Worm (Caenorhabditis elegans) whole organism, early embryonic: ENCODE results near the gene C08B6.10.

Experiments
- B0310.2 ChIP-seq: sonication (generic microtip); optimal IDR thresholded peaks from 2 replicates; lab custom pipeline; 2016; ENCODE audit warnings: mild to moderate bottlenecking, missing genetic modification characterization, missing compliant biosample characterization
- F13C5.2 ChIP-seq: sonication (generic microtip); optimal IDR thresholded peaks from 2 replicates; lab custom pipeline; 2017; ENCODE audit warnings: mild to moderate bottlenecking, missing genetic modification characterization, inconsistent platforms, missing compliant biosample characterization
- aly-1 ChIP-seq: sonication (generic microtip); optimal IDR thresholded peaks from 2 replicates; lab custom pipeline; 2016; ENCODE audit warnings: missing genetic modification characterization, missing compliant biosample characterization
- ama-1 ChIP-seq: fragments of 150-350 bp; optimal IDR thresholded peaks from 2 replicates; lab custom pipeline; 2014
- ceh-13 ChIP-seq: fragments of 200-800 bp; sonication (Bioruptor generic); optimal IDR thresholded peaks from 2 replicates; lab custom pipeline; 2018; ENCODE audit warnings: mild to moderate bottlenecking, missing genetic modification characterization, missing compliant biosample characterization
- ceh-36 ChIP-seq: sonication (generic microtip); optimal IDR thresholded peaks from 2 replicates; lab custom pipeline; 2016; ENCODE audit warnings: missing genetic modification characterization, inconsistent platforms, missing compliant biosample characterization
- ets-7 ChIP-seq: sonication (generic microtip); optimal IDR thresholded peaks from 2 replicates; lab custom pipeline; 2016; ENCODE audit warnings: missing genotype, missing genetic modification characterization, missing compliant biosample characterization
- flt-1 ChIP-seq: fragments of 200-800 bp; sonication (Bioruptor generic); IDR thresholded peaks from 2 replicates; pipeline ENCODE4 v1.3.6; 2022; ENCODE audit warnings: missing genetic modification characterization, missing compliant biosample characterization
- hmbx-1 ChIP-seq: sonication (generic microtip); optimal IDR thresholded peaks from 2 replicates; lab custom pipeline; 2016; ENCODE audit warnings: mild to moderate bottlenecking, missing genetic modification characterization, missing compliant biosample characterization
- hmg-4 ChIP-seq: fragments of 200-800 bp; sonication (Bioruptor generic); optimal IDR thresholded peaks from 2 replicates; lab custom pipeline; 2018; ENCODE audit warnings: mild to moderate bottlenecking, missing genetic modification characterization, missing compliant biosample characterization
- hnd-1 ChIP-seq: sonication (generic microtip); optimal IDR thresholded peaks from 2 replicates; lab custom pipeline; 2016; ENCODE audit warnings: missing genetic modification characterization, missing compliant biosample characterization
- pes-1 ChIP-seq: fragments of 200-800 bp; sonication (Bioruptor generic); IDR thresholded peaks from 2 replicates; pipeline ENCODE4 v1.3.6; 2022; ENCODE audit warnings: missing genetic modification reagents, missing genetic modification characterization, missing compliant biosample characterization
- scrt-1 ChIP-seq: fragments of 200-800 bp; sonication (Bioruptor generic); IDR thresholded peaks from 2 replicates; pipeline ENCODE4 v1.3.6; 2022; ENCODE audit warnings: missing genetic modification characterization, missing compliant biosample characterization
- sea-1 ChIP-seq: fragments of 200-800 bp; sonication (Bioruptor generic); conservative IDR thresholded peaks from 2 replicates; pipeline ENCODE4 v1.3.6; 2022; ENCODE audit warnings: missing genetic modification characterization, missing compliant biosample characterization
- tbx-11 ChIP-seq: fragments of 200-800 bp; sonication (Bioruptor generic); IDR thresholded peaks from 2 replicates; pipeline ENCODE4 v1.3.6; 2022; ENCODE audit warnings: missing genetic modification characterization, missing compliant biosample characterization
- tbx-37 ChIP-seq: fragments of 200-800 bp; sonication (Bioruptor generic); conservative IDR thresholded peaks from 2 replicates; pipeline ENCODE4 v1.3.6; 2022; ENCODE audit warnings: missing genetic modification reagents, missing genetic modification characterization, missing compliant biosample characterization
- tra-4 ChIP-seq: sonication (generic microtip); optimal IDR thresholded peaks from 2 replicates; lab custom pipeline; 2017; ENCODE audit warnings: missing genetic modification characterization, missing compliant biosample characterization

The C08B6.10 gene

DNA sequence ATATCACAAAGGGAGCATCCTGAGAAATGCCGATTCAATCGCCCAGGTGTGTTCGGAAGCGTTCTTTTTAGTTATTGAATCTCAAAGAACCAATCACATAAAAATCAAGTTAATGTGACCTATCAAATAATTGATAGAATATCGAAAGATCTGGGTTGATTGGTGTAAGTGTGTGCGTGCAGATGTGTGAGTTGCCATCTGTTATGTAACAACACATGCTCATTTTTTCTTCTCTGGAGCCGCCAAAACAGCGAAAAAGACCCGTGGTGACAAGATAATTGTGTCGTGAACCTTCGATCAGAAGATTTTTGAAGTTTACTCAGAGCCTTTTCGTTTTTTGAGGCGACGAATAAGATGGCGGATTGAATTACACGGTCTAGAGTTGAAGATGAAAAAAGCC, 21.5 kb downstream of the C08B6.10 start:
- no peak for TF ChIP-seq hmbx-1 (tag; lab: Kevin White, UChicago)
- no peak for TF ChIP-seq B0310.2 (tag; lab: Kevin White, UChicago)
- no peak for TF ChIP-seq hmg-4 (GFP tag; lab: Kevin White, UChicago)
- no peak for TF ChIP-seq scrt-1 (GFP tag; lab: Robert Waterston, UW)
- TF ChIP-seq tra-4, result no peak
- TF ChIP-seq ets-7 (tag; lab: Kevin White, UChicago), result no peak
- TF ChIP-seq tbx-11 (GFP tag; lab: Robert Waterston, UW), result no peak
- TF ChIP-seq aly-1, result no peak
- no peak for TF ChIP-seq ceh-36

DNA sequence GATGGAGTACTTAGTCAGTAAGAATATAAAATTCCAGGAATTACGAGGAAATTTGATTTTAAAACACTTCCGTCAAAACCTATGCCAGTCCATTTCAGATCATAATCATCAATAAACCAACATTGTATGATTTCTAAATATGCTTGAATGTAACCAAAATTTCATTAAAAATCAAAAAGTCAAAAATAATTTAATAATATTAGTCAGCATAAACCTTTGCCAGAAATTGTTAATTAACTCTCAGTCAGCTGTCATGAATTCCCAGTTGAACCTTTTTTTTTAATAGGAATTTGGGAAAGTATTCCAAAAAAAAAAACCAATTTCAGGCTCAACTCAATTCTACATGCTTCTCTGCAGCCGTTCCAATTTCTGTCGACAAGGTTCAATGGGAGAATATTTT, 23.1 kb downstream of the C08B6.10 start, which contains the start of gene srsx-26:
TSS of gene srsx-26 (plus strand) at position 301 of the 400 bp plus-strand sequence.
- no peak for TF ChIP-seq pes-1 (GFP tag; lab: Robert Waterston, UW)
- no peak for TF ChIP-seq hnd-1 (tag; lab: Kevin White, UChicago)
- TF ChIP-seq flt-1 (GFP tag; lab: Robert Waterston, UW), result no peak
- no peak for TF ChIP-seq scrt-1 (GFP tag; lab: Robert Waterston, UW)
- TF ChIP-seq tbx-11 (GFP tag; lab: Robert Waterston, UW), result no peak
- no peak for TF ChIP-seq F13C5.2 (tag; lab: Kevin White, UChicago)
- no peak for TF ChIP-seq ceh-13
- TF ChIP-seq hmg-4 (GFP tag; lab: Kevin White, UChicago), result no peak
- TF ChIP-seq ama-1, result no peak
- TF ChIP-seq B0310.2 (tag; lab: Kevin White, UChicago), result no peak
- no peak for TF ChIP-seq ets-7 (tag; lab: Kevin White, UChicago)
- TF ChIP-seq aly-1, result no peak
- no peak for TF ChIP-seq tbx-37 (GFP tag; lab: Robert Waterston, UW)
- TF ChIP-seq ceh-36, result no peak
- TF ChIP-seq tra-4, result no peak
- no peak for TF ChIP-seq sea-1 (GFP tag; lab: Robert Waterston, UW)
- no peak for TF ChIP-seq hmbx-1 (tag; lab: Kevin White, UChicago)

DNA sequence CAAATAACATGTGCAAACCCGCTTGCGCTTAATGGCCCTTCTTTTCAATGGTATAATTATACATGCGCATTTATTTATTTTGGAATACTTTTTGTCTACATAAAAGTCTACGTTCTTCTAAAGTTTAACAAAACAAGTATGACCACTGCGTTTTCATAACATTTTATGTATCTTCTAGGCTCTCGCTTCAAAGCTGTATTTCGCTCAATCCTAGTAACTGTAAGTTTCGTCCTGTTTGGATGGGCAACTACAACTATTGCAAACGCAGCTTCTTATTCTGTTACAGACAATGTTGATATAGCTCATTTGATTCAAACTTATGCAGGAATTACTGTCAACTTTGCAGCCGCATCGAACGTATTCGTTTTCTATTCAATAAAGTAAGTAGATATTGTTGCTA, 24.4 kb downstream of the C08B6.10 start, which contains the start of gene srsx-27:
TSS of gene srsx-27 (plus strand) at position 301 of the 400 bp plus-strand sequence.
- no peak for TF ChIP-seq scrt-1 (GFP tag; lab: Robert Waterston, UW)
- TF ChIP-seq ets-7 (tag; lab: Kevin White, UChicago), result no peak
- TF ChIP-seq tbx-11 (GFP tag; lab: Robert Waterston, UW), result no peak
- no peak for TF ChIP-seq tra-4
- no peak for TF ChIP-seq hmg-4 (GFP tag; lab: Kevin White, UChicago)
- no peak for TF ChIP-seq aly-1
- TF ChIP-seq B0310.2 (tag; lab: Kevin White, UChicago), result no peak
- no peak for TF ChIP-seq tbx-37 (GFP tag; lab: Robert Waterston, UW)
- TF ChIP-seq ceh-36, result no peak

DNA sequence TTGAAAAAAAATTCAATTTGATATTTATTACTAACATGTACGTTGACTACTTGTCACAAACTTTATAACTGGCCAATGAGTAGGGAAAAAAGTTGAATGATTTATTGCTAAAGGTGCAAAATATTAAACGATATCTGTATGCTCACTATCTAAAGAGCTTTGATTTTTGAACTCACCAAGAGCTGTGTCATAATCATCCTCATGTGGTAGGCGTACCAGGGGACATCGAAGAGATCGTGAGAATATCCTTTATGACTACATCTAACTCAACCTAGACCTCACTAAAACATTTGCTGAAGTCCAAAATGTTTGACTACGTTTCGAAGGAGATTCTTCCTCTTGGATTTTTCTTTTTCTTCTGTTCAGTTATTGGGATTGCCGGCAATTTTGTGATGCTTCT, 27.0 kb downstream of the C08B6.10 start, which contains the start of gene srsx-28:
TSS of gene srsx-28 (plus strand) at position 301 of the 400 bp plus-strand sequence.
- TF ChIP-seq sea-1 (GFP tag; lab: Robert Waterston, UW) (no peak), F13C5.2 (tag; lab: Kevin White, UChicago) (no peak), pes-1 (GFP tag; lab: Robert Waterston, UW) (no peak), scrt-1 (GFP tag; lab: Robert Waterston, UW) (no peak), ceh-36 (no peak), ets-7 (tag; lab: Kevin White, UChicago) (no peak), flt-1 (GFP tag; lab: Robert Waterston, UW) (no peak), hmbx-1 (tag; lab: Kevin White, UChicago) (no peak), tra-4 (no peak), tbx-37 (GFP tag; lab: Robert Waterston, UW) (no peak), B0310.2 (tag; lab: Kevin White, UChicago) (no peak), ama-1 (no peak), aly-1 (no peak), hmg-4 (GFP tag; lab: Kevin White, UChicago) (no peak), hnd-1 (tag; lab: Kevin White, UChicago) (no peak), ceh-13 (no peak)

DNA sequence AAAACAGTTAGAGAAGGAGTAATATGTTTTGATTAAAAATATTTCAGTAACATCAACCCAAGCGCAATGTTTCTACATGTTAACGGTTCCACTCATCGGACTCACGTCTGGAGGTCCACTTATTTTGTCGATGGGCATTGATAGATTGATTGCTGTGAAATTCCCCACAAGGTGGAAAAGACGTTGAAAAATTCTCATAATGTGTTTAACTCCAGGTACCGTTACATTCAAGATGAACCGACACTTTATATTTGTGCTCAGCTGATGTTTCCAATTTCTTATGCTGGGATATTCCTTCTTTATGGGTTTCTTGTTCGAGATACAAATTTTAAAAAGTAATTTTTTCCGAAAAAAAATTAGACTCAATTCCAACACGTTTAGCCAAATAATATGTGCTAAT, 27.8 kb downstream of the C08B6.10 start:
- no peak for TF ChIP-seq tra-4

DNA sequence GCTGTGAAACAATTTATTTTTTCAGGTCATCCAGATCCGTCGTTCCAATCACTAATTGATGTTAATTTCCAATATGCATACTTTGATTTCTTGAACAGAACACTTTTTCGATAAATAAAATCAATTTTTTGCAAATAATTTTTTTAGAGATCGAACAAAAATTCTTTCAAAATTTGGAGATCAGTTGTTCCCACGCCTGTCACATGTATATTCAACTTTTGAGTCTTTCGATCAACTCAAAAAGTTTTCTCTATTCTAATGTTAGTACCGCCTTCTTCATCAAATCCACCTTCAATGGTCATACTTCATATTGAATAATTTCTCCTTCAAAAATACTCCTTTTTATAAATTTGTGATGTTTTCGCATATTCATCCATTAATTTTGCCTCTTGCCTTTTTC, 29.4 kb downstream of the C08B6.10 start, which contains the start of gene srsx-29:
TSS of gene srsx-29 (plus strand) at position 301 of the 400 bp plus-strand sequence.
- TF ChIP-seq scrt-1 (GFP tag; lab: Robert Waterston, UW) (no peak), B0310.2 (tag; lab: Kevin White, UChicago) (no peak), pes-1 (GFP tag; lab: Robert Waterston, UW) (no peak), hnd-1 (tag; lab: Kevin White, UChicago) (no peak), F13C5.2 (tag; lab: Kevin White, UChicago) (no peak), aly-1 (no peak), flt-1 (GFP tag; lab: Robert Waterston, UW) (no peak), sea-1 (GFP tag; lab: Robert Waterston, UW) (no peak), hmg-4 (GFP tag; lab: Kevin White, UChicago) (no peak), ceh-13 (no peak), ama-1 (no peak)

DNA sequence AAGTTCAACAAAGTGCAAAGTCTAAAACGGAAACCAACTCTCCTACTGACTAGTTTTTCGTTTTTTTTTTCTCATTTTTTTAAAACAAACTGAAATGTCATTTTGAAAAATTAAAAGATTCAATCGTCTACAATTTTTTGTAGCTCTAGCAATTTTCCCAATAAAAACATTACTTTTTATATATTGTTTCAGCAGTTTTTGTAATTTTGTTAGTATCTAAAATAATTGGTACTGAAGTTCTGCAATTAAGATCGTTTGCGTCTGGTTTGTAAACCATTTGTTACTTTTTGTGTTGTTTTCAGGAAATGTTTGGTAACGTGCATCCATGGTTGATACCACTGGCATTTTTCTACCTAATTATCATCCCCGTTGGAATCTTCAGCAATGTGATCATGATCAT, 33.2 kb downstream of the C08B6.10 start, which contains the start of gene srsx-30:
TSS of gene srsx-30 (plus strand) at position 301 of the 400 bp plus-strand sequence.
- TF ChIP-seq ceh-36, result no peak
- TF ChIP-seq hmg-4 (GFP tag; lab: Kevin White, UChicago), result no peak

DNA sequence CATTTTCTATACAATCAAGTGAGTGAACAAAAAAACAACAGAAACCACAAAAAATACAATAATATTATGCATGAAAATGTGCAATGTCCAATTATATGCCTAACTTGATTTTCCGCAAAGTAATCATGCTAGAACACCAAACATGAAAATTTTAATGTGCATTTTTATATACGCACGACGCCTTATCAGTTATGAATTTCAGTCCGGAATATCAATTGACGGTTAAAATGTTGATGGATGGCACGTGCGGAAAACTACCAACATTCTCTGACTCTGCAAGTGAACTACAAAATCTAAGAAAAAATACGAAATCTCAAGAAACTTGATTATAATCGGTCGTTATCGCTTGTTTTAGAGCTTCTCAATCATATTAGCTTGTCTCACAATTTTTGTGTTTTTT, 34.7 kb downstream of the C08B6.10 start:
- TF ChIP-seq ceh-13, result no peak
- TF ChIP-seq tbx-37 (GFP tag; lab: Robert Waterston, UW), result no peak
